Fruit fly (Drosophila melanogaster): Measurements from ENCODE around the gene CG6168.

Gene CG6168

DNA sequence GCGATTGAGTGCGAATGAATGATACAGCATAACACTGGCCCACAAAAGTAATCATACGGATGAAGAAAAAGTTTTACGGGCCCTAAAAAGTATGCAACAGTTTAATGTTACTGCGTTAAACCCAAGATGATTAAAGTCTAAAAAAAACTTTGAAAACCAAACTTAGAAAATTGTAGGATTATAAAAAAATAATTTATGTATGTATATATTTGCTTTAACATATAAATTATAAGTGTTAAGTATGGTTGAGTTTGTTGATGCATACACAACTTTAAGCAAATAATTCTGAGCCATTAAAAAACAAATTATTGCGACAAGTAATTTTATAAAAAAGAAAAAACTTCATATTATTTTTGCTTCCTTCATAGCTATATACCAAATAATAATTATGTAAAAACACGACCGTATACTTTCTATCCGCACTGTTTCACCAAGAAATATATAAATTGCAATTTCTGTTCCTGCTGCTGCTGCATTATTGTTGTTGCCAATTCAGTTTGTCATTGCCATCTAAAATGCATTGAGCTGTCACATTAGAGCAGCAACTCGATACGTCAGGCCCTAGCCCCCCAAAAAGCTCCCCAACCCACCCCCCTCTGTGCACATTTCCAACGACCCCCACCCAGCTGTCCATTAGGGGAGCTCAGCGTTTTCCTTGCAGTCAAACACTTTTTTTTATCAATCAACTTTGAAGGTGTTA lies 23.0 kb downstream of the CG6168 start (continued):
- no peak for TF ChIP-seq CG6163 (GFP tag; IDR thresholded peaks at IDR 0.05)
- peak; percentile 39; the same call in 1 of the 2 replicates for TF ChIP-seq Gug (GFP tag; IDR thresholded peaks at IDR 0.05)
- peak; percentile 29; the same call in 1 of the 2 replicates for TF ChIP-seq CG11294 (GFP tag; IDR thresholded peaks at IDR 0.05)
- TF ChIP-seq net (GFP tag; optimal IDR thresholded peaks at IDR 0.05): no peak
- no peak for TF ChIP-seq CG15336 (GFP tag; IDR thresholded peaks at IDR 0.05)
- peak; percentile 67 for TF ChIP-seq CG10631 (GFP tag; optimal IDR thresholded peaks at IDR 0.05)
- TF ChIP-seq eg (GFP tag; IDR thresholded peaks at IDR 0.05): peak; percentile 36; the same call in 1 of the 3 replicates
- no peak for TF ChIP-seq CG6276 (GFP tag; optimal IDR thresholded peaks at IDR 0.05)
- TF ChIP-seq Eip75B (GFP tag; optimal IDR thresholded peaks at IDR 0.05): peak; percentile 66
- TF ChIP-seq Eip78C (GFP tag): peak; percentile 81
- peak; percentile 13 for TF ChIP-seq Hr4 (GFP tag; optimal IDR thresholded peaks at IDR 0.05)
- TF ChIP-seq Hr38 (GFP tag; optimal IDR thresholded peaks at IDR 0.05): no peak
- peak; percentile 4 for TF ChIP-seq Hr39 (GFP tag; optimal IDR thresholded peaks at IDR 0.05)
- peak; percentile 83 for TF ChIP-seq spab (GFP tag; optimal IDR thresholded peaks at IDR 0.05)
- TF ChIP-seq Sox102F (GFP tag; optimal IDR thresholded peaks at IDR 0.05): no peak
- TF ChIP-seq fkh (GFP tag; optimal IDR thresholded peaks at IDR 0.05): no peak
- peak; percentile 78 for TF ChIP-seq CG11902 (GFP tag; optimal IDR thresholded peaks at IDR 0.05)
- peak; percentile 47 for TF ChIP-seq lz (GFP tag; optimal IDR thresholded peaks at IDR 0.05)
- TF ChIP-seq OdsH (GFP tag; optimal IDR thresholded peaks at IDR 0.05): peak; percentile 27
- TF ChIP-seq Sox14 (GFP tag; optimal IDR thresholded peaks at IDR 0.05): no peak
- peak; percentile 23 for TF ChIP-seq Smox (GFP tag; optimal IDR thresholded peaks at IDR 0.05)
- TF ChIP-seq fd85E (GFP tag; optimal IDR thresholded peaks at IDR 0.05): peak; percentile 49
- TF ChIP-seq CG9139 (GFP tag; optimal IDR thresholded peaks at IDR 0.05): peak; percentile 65
- peak; percentile 50 for TF ChIP-seq CG1621 (tag; optimal IDR thresholded peaks at IDR 0.05)
- TF ChIP-seq achi (GFP tag; optimal IDR thresholded peaks at IDR 0.05): peak; percentile 44
- TF ChIP-seq CG16779 (tag; optimal IDR thresholded peaks at IDR 0.05): no peak
- TF ChIP-seq CG3919 (GFP tag; optimal IDR thresholded peaks at IDR 0.05): peak; percentile 80
- TF ChIP-seq Blimp-1 (GFP tag; optimal IDR thresholded peaks at IDR 0.05): peak; percentile 81
- no peak for TF ChIP-seq Sox15 (GFP tag; optimal IDR thresholded peaks at IDR 0.05)
- TF ChIP-seq CG11762 (GFP tag; optimal IDR thresholded peaks at IDR 0.05; ENCODE audit: insufficient read depth): peak; percentile 79
- TF ChIP-seq svp (GFP tag): peak; percentile 71
- TF ChIP-seq CG6808 (GFP tag; optimal IDR thresholded peaks at IDR 0.05): peak; percentile 89
- TF ChIP-seq CG7368 (GFP tag; optimal IDR thresholded peaks at IDR 0.05): peak; percentile 27
- TF ChIP-seq Ets21C (GFP tag; optimal IDR thresholded peaks at IDR 0.05): peak; percentile 19
- peak; percentile 82 for TF ChIP-seq CG10669 (GFP tag; optimal IDR thresholded peaks at IDR 0.05)
- TF ChIP-seq esn (GFP tag; optimal IDR thresholded peaks at IDR 0.05): peak; percentile 65
- TF ChIP-seq Met (GFP tag; optimal IDR thresholded peaks at IDR 0.05): peak; percentile 33
- peak; percentile 80 for TF ChIP-seq cyc (GFP tag; optimal IDR thresholded peaks at IDR 0.05)
- no peak for TF ChIP-seq Eip93F (GFP tag; optimal IDR thresholded peaks at IDR 0.05)
- TF ChIP-seq CG6854 (GFP tag; optimal IDR thresholded peaks at IDR 0.05): no peak
- peak; percentile 44 for TF ChIP-seq CG8632 (GFP tag; optimal IDR thresholded peaks at IDR 0.05)
- TF ChIP-seq CG32006 (GFP tag; optimal IDR thresholded peaks at IDR 0.05): peak; percentile 65
- peak; percentile 8 for TF ChIP-seq CG31627 (GFP tag; optimal IDR thresholded peaks at IDR 0.05)
